Fruit fly (Drosophila melanogaster) whole organism, wandering third instar larva: Measurements from ENCODE around the gene loaf.

ENCODE experiments used
- Abd-B ChIP-seq: fragments of >200 bp; optimal IDR thresholded peaks from 2 replicates; lab custom pipeline; 2017; ENCODE audit warnings: missing biosample characterization, missing genetic modification characterization
- CG32264 ChIP-seq: fragments of 200-800 bp; sonication (Bioruptor generic); optimal IDR thresholded peaks from 2 replicates; lab custom pipeline; 2016; ENCODE audit warnings: missing biosample characterization, missing genetic modification characterization
- CG9705 ChIP-seq: fragments of 200-800 bp; sonication (Bioruptor generic); optimal IDR thresholded peaks from 2 replicates; lab custom pipeline; 2018; ENCODE audit warnings: missing biosample characterization, mild to moderate bottlenecking, missing genetic modification characterization
- CrebA ChIP-seq: fragments of 200-800 bp; sonication (Bioruptor generic); optimal IDR thresholded peaks from 2 replicates; lab custom pipeline; 2016; ENCODE audit warnings: missing biosample characterization, mild to moderate bottlenecking, missing genetic modification characterization, borderline replicate concordance
- Dfd ChIP-seq: fragments of >200 bp; optimal IDR thresholded peaks from 2 replicates; lab custom pipeline; 2017; ENCODE audit warnings: missing biosample characterization, missing genetic modification characterization
- Dif ChIP-seq: fragments of 200-275, 200-300 bp; sonication (Bioruptor generic); optimal IDR thresholded peaks from 2 replicates; lab custom pipeline; 2018; ENCODE audit warnings: missing biosample characterization, missing genetic modification characterization; ENCODE audit not compliant: partially characterized antibody
- HLH106 ChIP-seq: fragments of 200-800 bp; optimal IDR thresholded peaks from 3 replicates; lab custom pipeline; 2019; ENCODE audit warnings: missing biosample characterization, mild to moderate bottlenecking, missing genetic modification characterization, moderate library complexity
- Hnf4 ChIP-seq: fragments of 200-800 bp; sonication (Bioruptor generic); optimal IDR thresholded peaks from 2 replicates; lab custom pipeline; 2016; ENCODE audit warnings: missing biosample characterization, mild to moderate bottlenecking, missing genetic modification characterization
- Hr78 ChIP-seq: fragments of >200 bp; optimal IDR thresholded peaks from 2 replicates; lab custom pipeline; 2017; ENCODE audit warnings: missing biosample characterization, missing genetic modification characterization
- Hr83 ChIP-seq: fragments of 200-300 bp; sonication (Bioruptor generic); optimal IDR thresholded peaks from 2 replicates; lab custom pipeline; 2016; ENCODE audit warnings: missing biosample characterization, mild to moderate bottlenecking, missing genetic modification characterization, moderate library complexity; ENCODE audit not compliant: poor library complexity, severe bottlenecking
- Jra ChIP-seq: sonication (Bioruptor generic); optimal IDR thresholded peaks from 2 replicates; lab custom pipeline; 2016; ENCODE audit warnings: missing biosample characterization, missing genetic modification characterization
- Mio ChIP-seq: sonication (Bioruptor generic); optimal IDR thresholded peaks from 2 replicates; lab custom pipeline; 2016; ENCODE audit warnings: missing biosample characterization, missing genetic modification characterization
- Myc ChIP-seq: fragments of >200 bp; optimal IDR thresholded peaks from 2 replicates; lab custom pipeline; 2017
- N ChIP-seq: fragments of >200 bp; optimal IDR thresholded peaks from 2 replicates; lab custom pipeline; 2018; ENCODE audit warnings: missing biosample characterization, missing external identifiers, missing genetic modification characterization
- OdsH ChIP-seq: fragments of 200-800 bp; sonication (Bioruptor generic); optimal IDR thresholded peaks from 2 replicates; lab custom pipeline; 2016; ENCODE audit warnings: missing biosample characterization, mild to moderate bottlenecking, missing genetic modification characterization
- Rel ChIP-seq, 2 experiments: fragments of 200-800 bp; sonication (Bioruptor generic) in 1 of 2; optimal IDR thresholded peaks; 2 replicates in 1 of 2; 3 replicates in 1 of 2; lab custom pipeline; 2016 to 2019; ENCODE audit warnings: mild to moderate bottlenecking in 2 of 2, missing biosample characterization in 2 of 2, missing genetic modification characterization in 2 of 2, moderate library complexity in 1 of 2
- Sp1 ChIP-seq: fragments of 200-800 bp; sonication (Bioruptor generic); optimal IDR thresholded peaks from 3 replicates; lab custom pipeline; 2019; ENCODE audit warnings: missing biosample characterization, mild to moderate bottlenecking, missing genetic modification characterization, moderate library complexity
- br ChIP-seq: fragments of 200-800 bp; sonication (Bioruptor generic); optimal IDR thresholded peaks from 2 replicates; lab custom pipeline; 2016; ENCODE audit warnings: missing biosample characterization, missing genetic modification characterization
- brk ChIP-seq: fragments of 200-800 bp; sonication (Bioruptor generic); optimal IDR thresholded peaks from 2 replicates; lab custom pipeline; 2016; ENCODE audit warnings: missing biosample characterization, mild to moderate bottlenecking, missing genetic modification characterization
- dl ChIP-seq, 2 experiments: fragments of 175-275, 200-275 bp in 1 of 2; fragments of 200-275 bp in 1 of 2; sonication (Bioruptor generic); optimal IDR thresholded peaks; lab custom pipeline; 2018; ENCODE audit warnings: mild to moderate bottlenecking in 2 of 2, missing biosample characterization in 2 of 2, missing genetic modification characterization in 2 of 2, moderate library complexity in 2 of 2; ENCODE audit not compliant: partially characterized antibody in 2 of 2, insufficient read depth in 1 of 2
- dsf ChIP-seq: sonication (Bioruptor generic); optimal IDR thresholded peaks from 2 replicates; lab custom pipeline; 2016; ENCODE audit warnings: missing biosample characterization, missing genetic modification characterization, borderline replicate concordance
- ey ChIP-seq: fragments of 200-800 bp; sonication (Bioruptor generic); optimal IDR thresholded peaks from 2 replicates; lab custom pipeline; 2016; ENCODE audit warnings: missing biosample characterization, missing genetic modification characterization
- foxo ChIP-seq, 2 experiments: fragments of 200-800 bp; sonication (Bioruptor generic); optimal IDR thresholded peaks; 2 replicates in 1 of 2; 3 replicates in 1 of 2; lab custom pipeline; 2016 to 2017; ENCODE audit warnings: missing biosample characterization in 2 of 2, missing genetic modification characterization in 2 of 2
- fru ChIP-seq: fragments of 200-800 bp; sonication (Bioruptor generic); optimal IDR thresholded peaks from 3 replicates; lab custom pipeline; 2016; ENCODE audit warnings: missing biosample characterization, mild to moderate bottlenecking, missing genetic modification characterization
- h ChIP-seq: fragments of 200-800 bp; sonication (Bioruptor generic); optimal IDR thresholded peaks from 3 replicates; lab custom pipeline; 2016; ENCODE audit warnings: missing biosample characterization, mild to moderate bottlenecking, missing genetic modification characterization
- jim ChIP-seq: fragments of 175-275, 200-325 bp; sonication (Bioruptor generic); optimal IDR thresholded peaks from 2 replicates; lab custom pipeline; 2016; ENCODE audit warnings: missing biosample characterization, mild to moderate bottlenecking, missing genetic modification characterization
- lola ChIP-seq: fragments of >200 bp; optimal IDR thresholded peaks from 2 replicates; lab custom pipeline; 2017; ENCODE audit warnings: missing biosample characterization, missing genetic modification characterization
- pan ChIP-seq: fragments of >200 bp; optimal IDR thresholded peaks from 2 replicates; lab custom pipeline; 2017
- psq ChIP-seq: fragments of 200-800 bp; sonication (Bioruptor generic); optimal IDR thresholded peaks from 3 replicates; lab custom pipeline; 2017; ENCODE audit warnings: missing biosample characterization, mild to moderate bottlenecking, missing genetic modification characterization, moderate library complexity
- rgr ChIP-seq: fragments of 200-800 bp; sonication (Bioruptor generic); optimal IDR thresholded peaks from 3 replicates; lab custom pipeline; 2016; ENCODE audit warnings: missing biosample characterization, mild to moderate bottlenecking, missing genetic modification characterization
- sage ChIP-seq: fragments of 200-800 bp; sonication (Bioruptor generic); optimal IDR thresholded peaks from 2 replicates; lab custom pipeline; 2016; ENCODE audit warnings: missing biosample characterization, mild to moderate bottlenecking, missing genetic modification characterization
- sv ChIP-seq: fragments of 200-800 bp; sonication (Bioruptor generic); optimal IDR thresholded peaks from 3 replicates; lab custom pipeline; 2016; ENCODE audit warnings: missing biosample characterization, missing genetic modification characterization
- usp ChIP-seq: fragments of >200 bp; optimal IDR thresholded peaks from 2 replicates; lab custom pipeline; 2017; ENCODE audit warnings: missing biosample characterization, missing genetic modification characterization
- woc ChIP-seq: sonication (Bioruptor generic); optimal IDR thresholded peaks from 2 replicates; lab custom pipeline; 2016; ENCODE audit warnings: missing biosample characterization, mild to moderate bottlenecking, missing genetic modification characterization

loaf gene

DNA sequence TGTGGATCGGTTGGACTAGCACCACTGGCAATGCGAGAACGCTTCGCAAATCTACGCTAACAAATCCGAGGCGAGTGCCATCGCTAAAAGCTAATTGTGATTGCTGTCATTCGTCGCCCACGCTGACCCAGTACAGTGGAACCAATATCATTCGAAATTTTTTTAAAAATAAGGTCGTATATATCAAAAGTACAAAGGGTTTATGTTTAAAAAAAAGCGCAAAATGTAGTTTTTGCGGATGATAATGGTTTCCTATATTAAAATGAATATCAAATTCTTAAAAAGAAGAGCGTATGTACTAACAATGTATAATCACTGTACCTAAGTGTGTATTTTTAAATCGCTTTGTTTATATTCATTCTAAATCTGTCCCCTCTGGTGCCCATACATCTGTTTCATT, 19.3 kb upstream of the loaf start:
- TF ChIP-seq OdsH (GFP tag; lab: Kevin White, UChicago) (peak; percentile 27), rgr (GFP tag; lab: Kevin White, UChicago) (peak; percentile 56), ey (GFP tag; lab: Kevin White, UChicago) (peak; percentile 48), fru (peak; percentile 41), CG9705 (no peak), Hnf4 (GFP tag; lab: Kevin White, UChicago) (no peak)

DNA sequence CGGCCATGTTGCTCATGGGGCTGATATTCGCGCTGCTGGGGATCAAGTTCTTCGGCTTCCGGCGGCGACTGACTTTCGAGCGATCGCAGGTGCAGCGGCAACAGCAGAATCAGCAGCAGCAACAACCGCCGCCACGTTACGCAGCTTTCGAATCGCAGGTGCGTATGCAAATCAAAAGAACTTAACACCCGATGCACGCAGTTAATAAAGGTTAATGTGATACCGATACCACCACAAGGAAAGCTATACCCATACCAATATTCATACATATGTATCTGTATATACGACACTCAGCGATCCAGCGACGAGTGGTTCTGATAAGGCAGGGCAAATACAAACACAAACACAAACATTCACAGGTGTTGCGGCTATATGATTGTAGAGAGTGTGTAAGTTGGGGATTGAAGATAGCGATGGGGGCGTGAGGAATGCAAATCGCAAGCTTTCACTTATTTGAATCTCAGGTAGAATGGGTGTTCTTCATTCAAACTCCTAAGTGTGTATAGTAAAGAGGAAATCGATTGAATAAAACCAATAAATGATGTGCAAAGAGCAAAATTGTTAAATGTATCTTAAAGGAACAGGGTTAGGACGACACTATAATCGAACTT, 11.5 kb upstream of the loaf start:
- TF ChIP-seq fru (peak; percentile 34), h (peak; percentile 57), Hr78 (no peak), Hr83 (GFP tag; lab: Kevin White, UChicago) (peak; percentile 50), brk (no peak), woc (GFP tag; lab: Kevin White, UChicago) (no peak), Dif (GFP tag; lab: Kevin White, UChicago) (no peak), foxo (GFP tag; optimal IDR thresholded peaks at IDR 0.05; lab: Kevin White, UChicago) (peak in 1 of 2 experiments; percentile 27), Jra (GFP tag; lab: Kevin White, UChicago) (peak; percentile 34), CG9705 (no peak), psq (GFP tag; lab: Kevin White, UChicago) (no peak), pan (lab: Kevin White, UChicago) (no peak), OdsH (GFP tag; lab: Kevin White, UChicago) (peak; percentile 15), rgr (GFP tag; lab: Kevin White, UChicago) (peak; percentile 22), Mio (GFP tag; lab: Kevin White, UChicago) (no peak), CrebA (no peak), sage (no peak)
- TF ChIP-seq, all 38 proteins: peak for 7

DNA sequence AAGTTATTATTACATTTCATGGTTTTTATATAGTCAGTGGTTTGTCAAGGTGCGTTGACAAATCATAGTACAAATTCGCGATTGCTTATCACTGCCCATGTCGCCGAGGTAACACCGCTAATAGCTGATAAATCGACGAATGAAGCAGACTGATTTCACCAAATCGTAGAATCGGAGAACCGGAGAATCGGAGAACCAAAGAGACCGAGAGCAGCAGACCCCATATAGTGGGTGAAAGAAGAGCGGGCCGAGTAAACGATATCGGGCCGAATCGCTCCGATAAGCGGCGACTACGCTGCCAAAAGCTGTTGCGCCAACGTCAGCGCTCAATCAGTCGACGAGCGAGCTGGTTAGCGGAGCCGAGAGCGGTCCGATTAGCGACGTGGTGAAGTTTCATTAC, 10.7 kb upstream of the loaf start, which contains the start of gene CG14131:
TSS of gene CG14131 (plus strand) at position 343 of the 400 bp plus-strand sequence.
- peak; percentile 34 for TF ChIP-seq h
- no peak for TF ChIP-seq CG32264 (GFP tag; lab: Kevin White, UChicago)
- no peak for TF ChIP-seq dl (GFP tag; optimal IDR thresholded peaks at IDR 0.05; lab: Kevin White, UChicago; ENCODE audit: insufficient read depth in 1 of 2, partially characterized antibody in 2 of 2)
- peak; percentile 33 for TF ChIP-seq br
- peak; percentile 57 for TF ChIP-seq Dif (GFP tag; lab: Kevin White, UChicago)
- no peak for TF ChIP-seq Myc (lab: Kevin White, UChicago)
- no peak for TF ChIP-seq ey (GFP tag; lab: Kevin White, UChicago)
- TF ChIP-seq usp (GFP tag; lab: Kevin White, UChicago), result no peak
- no peak for TF ChIP-seq OdsH (GFP tag; lab: Kevin White, UChicago)
- TF ChIP-seq CrebA, result peak; percentile 8

DNA sequence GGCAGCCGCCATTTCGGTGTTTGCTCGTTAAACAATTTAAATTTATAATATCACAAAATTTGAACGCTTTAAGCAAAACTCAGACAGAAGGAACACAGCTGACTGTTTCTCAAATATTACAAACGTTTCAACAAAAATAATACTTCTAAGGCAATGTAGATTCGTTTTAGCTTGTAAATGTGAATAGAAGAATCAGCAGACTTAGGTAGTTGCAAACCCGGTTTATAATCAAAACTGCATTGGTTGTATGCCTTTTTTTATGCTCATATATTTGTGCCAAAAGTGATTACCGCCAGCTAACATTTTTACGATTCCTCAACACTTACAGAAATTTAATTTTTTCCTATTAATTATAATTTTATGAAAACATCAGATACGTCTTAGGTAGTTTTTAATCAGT, 8.4 kb upstream of the loaf start, which contains the start of gene Tim13:
TSS of gene Tim13 (minus strand) at position 101 of the 400 bp plus-strand sequence.
- TF ChIP-seq HLH106 (tag; lab: Kevin White, UChicago) (no peak), Hr83 (GFP tag; lab: Kevin White, UChicago) (no peak), Abd-B (GFP tag; lab: Kevin White, UChicago) (no peak), CG32264 (GFP tag; lab: Kevin White, UChicago) (no peak), lola (GFP tag; lab: Kevin White, UChicago) (no peak), OdsH (GFP tag; lab: Kevin White, UChicago) (no peak), Jra (GFP tag; lab: Kevin White, UChicago) (no peak), sage (no peak), Sp1 (no peak), pan (lab: Kevin White, UChicago) (no peak), Rel (GFP tag; optimal IDR thresholded peaks at IDR 0.05; lab: Kevin White, UChicago) (no peak), Rel (tag; optimal IDR thresholded peaks at IDR 0.05; lab: Kevin White, UChicago) (no peak), foxo (GFP tag; optimal IDR thresholded peaks at IDR 0.05; lab: Kevin White, UChicago) (no peak), brk (no peak)
- TF ChIP-seq, all 38 proteins: peak for 0

DNA sequence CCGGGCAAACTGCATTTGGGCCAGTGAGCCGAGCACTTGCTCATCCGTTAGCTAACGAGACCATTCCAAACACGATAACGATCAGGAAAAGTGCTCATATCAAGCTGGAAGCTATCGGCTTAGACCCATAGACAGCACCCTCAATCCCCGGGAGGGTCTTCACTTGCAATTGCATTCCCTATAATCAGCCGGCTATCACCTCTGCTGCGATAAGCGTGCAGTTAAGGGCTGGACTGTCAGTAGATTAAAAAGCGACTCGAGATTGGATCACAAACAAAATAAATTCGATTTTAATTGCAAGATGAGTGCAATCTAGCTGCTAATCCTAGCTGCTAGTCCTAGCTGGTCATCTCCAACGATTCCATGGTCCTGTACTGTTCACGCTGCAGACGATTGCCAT, 7.8 kb upstream of the loaf start:
- TF ChIP-seq CrebA, result no peak
- no peak for TF ChIP-seq jim (GFP tag; lab: Kevin White, UChicago)
- TF ChIP-seq sv (GFP tag; lab: Kevin White, UChicago), result no peak
- TF ChIP-seq Hr78, result no peak
- TF ChIP-seq brk, result no peak
- no peak for TF ChIP-seq Dfd
- TF ChIP-seq dsf (GFP tag; lab: Kevin White, UChicago), result no peak
- TF ChIP-seq psq (GFP tag; lab: Kevin White, UChicago), result no peak
- no peak for TF ChIP-seq N (GFP tag; lab: Kevin White, UChicago)
